Fruit fly (Drosophila melanogaster) whole organism, pupa: ENCODE results near the gene CG9391.

Experiments
- CG12605 ChIP-seq: fragments of 200-800 bp; sonication (Bioruptor generic); IDR thresholded peaks from 2 replicates; pipeline ENCODE4 v1.3.6; 2022; ENCODE audit warnings: missing biosample characterization, missing genetic modification characterization
- CG13204 ChIP-seq: fragments of 200-800 bp; sonication (Bioruptor generic); optimal IDR thresholded peaks from 2 replicates; lab custom pipeline; 2018; ENCODE audit warnings: missing biosample characterization, mild to moderate bottlenecking, missing genetic modification characterization, moderate library complexity

- TF ChIP-seq CG13204 (GFP tag; lab: Kevin White, UChicago), result no peak
- no peak for TF ChIP-seq CG12605 (GFP tag; lab: Robert Waterston, UW)
Observed at dm6 chr3L:21259257-21259656, 8.9 kb downstream of the CG9391 start.
